Worm (Caenorhabditis elegans): ENCODE data around the gene K01A6.6.
A peak's percentile ranks its signal among the peaks of the same experiment; 100 is the strongest.

The K01A6.6 gene

DNA sequence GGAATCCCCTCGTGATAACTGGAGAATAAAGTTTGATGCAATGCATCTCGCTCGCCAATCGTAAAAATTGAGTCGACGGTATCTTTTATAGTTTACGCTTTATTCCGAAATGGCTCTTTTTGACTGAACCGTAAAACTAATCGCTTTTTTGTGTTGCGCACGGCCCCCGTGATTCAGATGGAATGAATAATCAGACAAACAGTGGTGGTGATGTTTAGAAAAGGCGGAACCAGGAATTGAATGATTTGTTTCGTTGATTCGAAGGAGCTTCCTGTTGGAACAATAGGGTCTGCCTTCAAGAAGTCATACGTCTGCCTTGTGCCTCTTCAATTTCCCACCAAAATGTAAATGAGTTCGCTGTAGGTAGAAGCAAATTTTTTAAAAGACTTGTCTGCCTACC lies 19.2 kb downstream of the K01A6.6 start, which contains the start of gene scl-18:
scl-18 (minus strand) TSS at position 101 of the 400 bp plus-strand sequence.
- TF ChIP-seq T22C8.4 (GFP tag; IDR thresholded peaks at IDR 0.05): no peak
- no peak for TF ChIP-seq tab-1 (GFP tag; IDR thresholded peaks at IDR 0.05)
- TF ChIP-seq ztf-29 (GFP tag; IDR thresholded peaks at IDR 0.05): no peak
- no peak for TF ChIP-seq cog-1 (tag; optimal IDR thresholded peaks at IDR 0.05)
- TF ChIP-seq klf-2 (GFP tag; conservative IDR thresholded peaks at IDR 0.05): no peak
- no peak for TF ChIP-seq med-1 (GFP tag; optimal IDR thresholded peaks at IDR 0.05; ENCODE audit: insufficient read depth)

DNA sequence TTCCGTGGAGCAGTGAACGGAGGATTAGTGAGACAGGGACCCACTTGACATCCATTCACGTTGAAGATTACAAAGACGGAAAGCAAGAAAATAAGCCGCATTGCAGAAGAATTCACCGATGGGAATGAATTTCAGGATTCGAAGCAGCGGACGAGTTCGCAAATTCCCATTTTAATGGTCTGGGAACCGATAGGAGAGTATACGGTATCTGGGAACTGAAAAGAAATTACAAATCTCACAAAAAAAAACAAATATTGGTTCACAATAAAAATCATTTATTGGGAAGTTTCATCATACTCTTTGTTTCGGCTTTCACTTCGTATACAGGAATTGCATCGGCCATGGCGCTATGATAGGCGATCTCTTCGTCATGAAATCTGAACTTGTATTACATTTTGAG lies 19.9 kb downstream of the K01A6.6 start, which contains the start of gene T12A7.10:
T12A7.10 (minus strand) TSS at position 101 of the 400 bp plus-strand sequence.
- no peak for TF ChIP-seq med-1 (GFP tag; optimal IDR thresholded peaks at IDR 0.05; ENCODE audit: insufficient read depth)
- no peak for TF ChIP-seq ztf-23 (GFP tag; IDR thresholded peaks at IDR 0.05)
- no peak for TF ChIP-seq klf-2 (GFP tag; conservative IDR thresholded peaks at IDR 0.05)
- no peak for TF ChIP-seq ref-1 (GFP tag; conservative IDR thresholded peaks at IDR 0.05)
- no peak for TF ChIP-seq T22C8.4 (GFP tag; IDR thresholded peaks at IDR 0.05)
- TF ChIP-seq flt-1 (GFP tag; IDR thresholded peaks at IDR 0.05): no peak
- no peak for TF ChIP-seq tab-1 (GFP tag; IDR thresholded peaks at IDR 0.05)
- TF ChIP-seq cog-1 (tag; optimal IDR thresholded peaks at IDR 0.05): no peak
- no peak for TF ChIP-seq ztf-29 (GFP tag; IDR thresholded peaks at IDR 0.05)

DNA sequence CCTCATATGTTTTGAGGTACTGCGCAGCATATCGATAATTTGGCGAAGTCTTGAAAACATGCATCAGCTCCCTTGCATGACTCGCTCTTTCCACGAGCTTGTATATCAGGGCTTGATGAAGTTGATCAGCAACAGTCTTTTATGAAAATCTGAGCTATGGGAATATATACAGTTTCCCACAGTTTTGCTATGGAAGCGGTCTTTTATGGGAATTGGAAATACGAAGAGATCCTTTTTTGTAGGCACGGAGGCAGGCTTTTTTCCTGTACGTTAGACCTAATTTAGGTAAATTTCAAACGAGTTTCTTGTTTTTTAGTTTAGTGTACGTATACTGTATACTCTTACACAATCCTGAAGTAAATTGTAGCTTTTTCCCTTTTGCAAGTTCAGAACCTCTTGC lies 20.8 kb downstream of the K01A6.6 start, which contains the start of gene T12A7.9:
T12A7.9 (minus strand) TSS at position 101 of the 400 bp plus-strand sequence.
- TF ChIP-seq med-1 (GFP tag; optimal IDR thresholded peaks at IDR 0.05; ENCODE audit: insufficient read depth) (no peak), ztf-29 (GFP tag; IDR thresholded peaks at IDR 0.05) (no peak), T22C8.4 (GFP tag; IDR thresholded peaks at IDR 0.05) (no peak), tab-1 (GFP tag; IDR thresholded peaks at IDR 0.05) (no peak), klf-2 (GFP tag; conservative IDR thresholded peaks at IDR 0.05) (no peak), flt-1 (GFP tag; IDR thresholded peaks at IDR 0.05) (no peak), ref-1 (GFP tag; conservative IDR thresholded peaks at IDR 0.05) (no peak), ztf-23 (GFP tag; IDR thresholded peaks at IDR 0.05) (no peak), cog-1 (tag; optimal IDR thresholded peaks at IDR 0.05) (no peak)

DNA sequence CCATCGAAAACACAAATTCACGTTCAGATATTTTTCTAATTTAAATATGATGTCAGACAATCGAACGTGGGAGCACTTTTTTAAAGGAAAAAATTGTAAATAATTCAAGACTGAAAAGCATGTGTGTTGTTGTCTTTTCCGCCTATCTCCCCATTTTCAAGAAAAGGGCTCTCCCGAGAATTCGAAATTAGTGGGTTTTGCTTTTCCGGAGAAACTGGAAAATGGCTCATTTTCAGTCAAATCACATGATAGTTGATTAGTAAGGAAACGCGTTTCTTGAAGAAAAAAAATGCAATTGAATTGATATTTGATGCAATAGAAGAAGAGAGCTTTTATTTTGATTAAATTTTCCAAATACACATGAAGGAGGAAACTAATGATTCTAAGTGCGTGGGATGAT lies 24.7 kb downstream of the K01A6.6 start:
- no peak for TF ChIP-seq flt-1 (GFP tag; IDR thresholded peaks at IDR 0.05)
- no peak for TF ChIP-seq tab-1 (GFP tag; IDR thresholded peaks at IDR 0.05)
- no peak for TF ChIP-seq cog-1 (tag; optimal IDR thresholded peaks at IDR 0.05)
- no peak for TF ChIP-seq ztf-23 (GFP tag; IDR thresholded peaks at IDR 0.05)
- no peak for TF ChIP-seq T22C8.4 (GFP tag; IDR thresholded peaks at IDR 0.05)
- no peak for TF ChIP-seq ztf-29 (GFP tag; IDR thresholded peaks at IDR 0.05)
- TF ChIP-seq ref-1 (GFP tag; conservative IDR thresholded peaks at IDR 0.05): no peak
- TF ChIP-seq med-1 (GFP tag; optimal IDR thresholded peaks at IDR 0.05; ENCODE audit: insufficient read depth): no peak
- TF ChIP-seq klf-2 (GFP tag; conservative IDR thresholded peaks at IDR 0.05): no peak

DNA sequence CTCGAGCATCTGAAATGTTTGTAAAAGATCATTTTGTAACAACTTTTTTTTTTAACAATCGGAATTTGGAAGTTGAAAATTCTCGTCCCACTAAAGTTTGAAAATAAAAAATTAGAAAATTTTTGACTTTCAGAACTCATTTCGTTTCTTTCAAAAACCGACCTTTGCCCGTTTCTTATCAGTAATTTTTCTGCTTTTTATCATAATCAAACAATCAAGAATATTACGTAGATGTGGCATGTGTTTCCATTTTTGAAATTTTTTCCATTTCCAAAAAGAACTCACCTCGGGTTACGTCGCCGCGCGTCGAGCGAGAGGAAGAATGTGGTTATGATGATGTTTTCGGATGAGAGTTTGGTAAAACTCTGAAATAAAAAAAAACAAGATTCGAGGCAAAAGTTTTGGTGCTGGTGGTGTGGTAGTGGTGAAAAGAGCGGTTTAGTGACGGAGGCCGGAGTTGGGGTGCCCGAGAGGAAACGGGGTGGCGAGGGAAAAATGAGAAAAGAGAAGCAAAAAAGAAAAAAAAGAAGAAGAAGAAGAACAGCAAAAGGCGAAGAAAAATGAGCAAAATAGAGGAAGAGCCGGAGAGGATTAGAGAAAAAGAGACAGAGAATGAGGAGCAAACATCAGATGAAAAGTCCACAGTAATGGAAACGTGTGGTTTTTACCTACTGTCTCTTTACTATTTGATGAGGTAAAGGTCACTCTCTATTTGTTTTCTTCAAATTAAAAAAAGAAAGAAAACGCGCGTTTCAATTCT lies 25.8 kb downstream of the K01A6.6 start, which contains the start of gene T12A7.2:
T12A7.2 (minus strand) TSS at position 412 of the 760 bp plus-strand sequence.
- TF ChIP-seq med-1 (GFP tag; optimal IDR thresholded peaks at IDR 0.05; ENCODE audit: insufficient read depth) (no peak), T22C8.4 (GFP tag; IDR thresholded peaks at IDR 0.05) (no peak), klf-2 (GFP tag; conservative IDR thresholded peaks at IDR 0.05) (no peak), cog-1 (tag; optimal IDR thresholded peaks at IDR 0.05) (no peak), flt-1 (GFP tag; IDR thresholded peaks at IDR 0.05) (no peak), ztf-23 (GFP tag; IDR thresholded peaks at IDR 0.05) (no peak), ztf-29 (GFP tag; IDR thresholded peaks at IDR 0.05) (no peak), tab-1 (GFP tag; IDR thresholded peaks at IDR 0.05) (no peak), ref-1 (GFP tag; conservative IDR thresholded peaks at IDR 0.05) (no peak)

DNA sequence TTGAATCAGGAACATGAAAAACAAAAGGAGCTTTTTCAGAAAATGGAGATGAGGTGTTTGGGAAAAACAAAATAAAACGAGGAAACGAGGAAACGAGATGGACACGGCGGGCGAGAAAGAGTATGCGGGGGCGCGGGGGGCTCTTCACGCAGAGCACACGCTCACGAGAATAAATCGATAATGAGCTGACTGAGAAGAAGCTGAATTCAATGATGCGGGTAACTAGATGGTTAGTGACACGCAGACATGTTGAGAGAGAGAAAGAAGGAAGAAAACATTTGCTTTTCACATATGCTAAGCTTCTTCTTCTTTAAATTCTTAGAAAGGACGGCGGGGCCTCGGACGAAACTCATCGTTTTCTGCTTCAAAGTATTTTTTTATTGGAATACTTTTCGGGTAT lies 30.4 kb downstream of the K01A6.6 start:
- TF ChIP-seq med-1 (GFP tag; optimal IDR thresholded peaks at IDR 0.05; ENCODE audit: insufficient read depth) (no peak), cog-1 (tag; optimal IDR thresholded peaks at IDR 0.05) (no peak), klf-2 (GFP tag; conservative IDR thresholded peaks at IDR 0.05) (no peak), flt-1 (GFP tag; IDR thresholded peaks at IDR 0.05) (no peak), T22C8.4 (GFP tag; IDR thresholded peaks at IDR 0.05) (peak; percentile 73), ref-1 (GFP tag; conservative IDR thresholded peaks at IDR 0.05) (no peak)

DNA sequence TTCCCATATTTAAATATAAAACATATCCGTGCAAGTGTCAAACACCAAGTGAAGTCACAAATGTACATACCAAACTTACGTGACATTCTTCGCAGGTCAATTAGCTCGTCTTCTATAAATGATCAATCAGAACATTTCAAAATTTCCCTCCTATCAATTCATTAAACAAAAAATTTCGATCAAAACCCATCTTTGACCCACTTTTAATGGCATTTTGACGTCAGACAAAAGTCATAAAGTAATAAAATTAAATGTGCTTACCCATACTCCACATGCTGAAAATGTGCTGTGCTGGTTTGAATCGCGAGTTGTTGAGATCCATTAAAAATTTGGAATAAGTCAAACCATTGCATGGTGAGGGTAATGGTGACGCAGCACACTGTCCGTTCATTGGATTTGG lies 34.6 kb downstream of the K01A6.6 start:
- TF ChIP-seq ref-1 (GFP tag; conservative IDR thresholded peaks at IDR 0.05) (no peak), T22C8.4 (GFP tag; IDR thresholded peaks at IDR 0.05) (no peak)

DNA sequence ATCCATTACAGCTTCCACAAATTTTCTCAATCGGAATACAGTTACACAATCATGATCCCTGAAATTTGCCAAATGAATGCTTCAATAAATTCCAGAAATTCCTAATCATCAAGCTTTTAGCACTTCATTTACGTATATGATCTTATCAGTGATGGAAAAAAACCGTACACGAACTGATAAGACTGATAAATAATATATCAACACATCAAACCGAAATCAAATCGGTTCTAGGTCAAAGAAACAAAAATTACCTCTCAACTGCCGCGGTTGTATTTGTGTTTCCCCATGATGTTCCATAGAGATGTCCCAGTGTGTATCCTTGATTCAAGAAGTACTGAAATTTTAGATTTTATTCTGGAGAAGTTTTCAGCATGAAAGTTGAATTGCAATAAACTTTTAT lies 35.9 kb downstream of the K01A6.6 start:
- TF ChIP-seq klf-2 (GFP tag; conservative IDR thresholded peaks at IDR 0.05) (no peak), tab-1 (GFP tag; IDR thresholded peaks at IDR 0.05) (no peak), T22C8.4 (GFP tag; IDR thresholded peaks at IDR 0.05) (no peak), med-1 (GFP tag; optimal IDR thresholded peaks at IDR 0.05; ENCODE audit: insufficient read depth) (no peak), ref-1 (GFP tag; conservative IDR thresholded peaks at IDR 0.05) (no peak), ztf-29 (GFP tag; IDR thresholded peaks at IDR 0.05) (no peak), flt-1 (GFP tag; IDR thresholded peaks at IDR 0.05) (no peak), ztf-23 (GFP tag; IDR thresholded peaks at IDR 0.05) (no peak)

DNA sequence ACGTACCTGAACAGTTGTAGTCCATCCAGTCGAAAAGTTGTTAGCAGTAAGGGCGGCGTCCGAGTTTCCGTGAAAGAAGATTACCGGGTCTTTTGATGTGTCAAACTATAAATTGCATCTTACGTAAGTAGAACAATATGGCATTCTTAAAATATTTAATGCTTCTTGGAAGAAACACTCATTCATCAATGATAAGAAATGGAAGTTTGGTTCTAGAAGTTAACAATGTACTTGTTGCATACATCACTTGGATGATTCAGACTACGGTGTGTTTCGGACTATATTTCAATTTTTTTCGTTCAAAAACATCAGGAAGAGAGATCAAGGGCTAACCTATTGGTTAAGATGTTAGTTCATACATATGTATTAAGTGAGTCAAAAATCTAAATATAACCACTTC lies 37.0 kb downstream of the K01A6.6 start:
- TF ChIP-seq ztf-23 (GFP tag; IDR thresholded peaks at IDR 0.05) (no peak), flt-1 (GFP tag; IDR thresholded peaks at IDR 0.05) (no peak), tab-1 (GFP tag; IDR thresholded peaks at IDR 0.05) (no peak), T22C8.4 (GFP tag; IDR thresholded peaks at IDR 0.05) (no peak)

DNA sequence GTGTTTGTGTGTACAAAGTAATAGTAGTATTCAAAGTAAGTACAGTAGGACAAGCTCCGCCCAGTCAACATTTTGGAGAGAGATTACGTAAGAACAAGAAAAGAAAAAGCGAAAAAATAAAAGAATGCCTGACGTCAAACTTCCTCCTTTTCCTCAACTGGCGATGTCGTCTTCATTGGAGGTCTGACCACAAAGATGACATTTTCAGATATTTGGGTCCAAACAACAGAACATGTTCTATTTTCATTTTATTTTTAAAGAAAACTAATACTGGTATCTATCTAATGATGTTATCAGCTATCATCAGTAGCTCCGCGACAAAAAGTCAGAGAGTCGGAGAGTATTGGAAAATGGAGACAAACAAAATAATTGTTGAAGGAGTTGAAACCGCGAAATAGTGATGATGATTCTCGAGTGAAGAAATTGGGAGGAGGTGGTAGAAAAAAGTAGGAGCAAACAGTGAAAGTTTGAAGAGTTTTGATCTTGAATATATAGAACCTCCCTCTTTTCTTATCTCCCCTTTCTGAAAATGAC lies 38.6 kb downstream of the K01A6.6 start, which contains the start of gene lips-5:
lips-5 (minus strand) TSS at position 51 of the 534 bp plus-strand sequence.
- TF ChIP-seq klf-2 (GFP tag; conservative IDR thresholded peaks at IDR 0.05): no peak

All from whole organism, midembryonic.